Worm (Caenorhabditis elegans): ENCODE data around the gene srh-215.

- TF ChIP-seq unc-62 (GFP tag; optimal IDR thresholded peaks at IDR 0.05) (no peak), mdl-1 (tag; optimal IDR thresholded peaks at IDR 0.05) (no peak), fos-1 (tag; optimal IDR thresholded peaks at IDR 0.05) (no peak), ceh-82 (tag; optimal IDR thresholded peaks at IDR 0.05) (no peak), egl-27 (tag; optimal IDR thresholded peaks at IDR 0.05) (no peak), nhr-77 (tag; optimal IDR thresholded peaks at IDR 0.05) (no peak), gmeb-1 (tag; optimal IDR thresholded peaks at IDR 0.05) (no peak), nhr-10 (tag; optimal IDR thresholded peaks at IDR 0.05) (no peak), sma-9 (GFP tag; optimal IDR thresholded peaks at IDR 0.05) (no peak), sma-9 (tag; optimal IDR thresholded peaks at IDR 0.05) (no peak)
These were observed 11.1 kb upstream of the srh-215 start, which contains the start of gene clec-25 for ce11 chrV:16842941-16843340.

All from whole organism, L2 larva.